Worm (Caenorhabditis elegans) whole organism, L2 larva: ENCODE data around the gene Y41E3.13.

Source experiments
- aly-2 ChIP-seq: fragments of 150-350 bp; optimal IDR thresholded peaks from 2 replicates; lab custom pipeline; 2014; ENCODE audit warnings: missing biosample characterization, missing genetic modification characterization
- ceh-82 ChIP-seq: fragments of 150-350 bp; optimal IDR thresholded peaks from 2 replicates; lab custom pipeline; 2014; ENCODE audit warnings: missing biosample characterization, missing genetic modification characterization
- fos-1 ChIP-seq: fragments of 150-350 bp; optimal IDR thresholded peaks from 2 replicates; lab custom pipeline; 2014; ENCODE audit warnings: missing biosample characterization, missing genetic modification characterization
- lin-39 ChIP-seq: fragments of 150-350 bp; optimal IDR thresholded peaks from 2 replicates; lab custom pipeline; 2014; ENCODE audit warnings: missing biosample characterization, missing genetic modification reagents, missing genetic modification characterization
- mab-5 ChIP-seq: fragments of 150-350 bp; optimal IDR thresholded peaks from 2 replicates; lab custom pipeline; 2014; ENCODE audit warnings: missing biosample characterization, missing genetic modification characterization
- nhr-23 ChIP-seq: fragments of 150-350 bp; optimal IDR thresholded peaks from 2 replicates; lab custom pipeline; 2014; ENCODE audit warnings: missing biosample characterization, missing genetic modification reagents, missing genetic modification characterization
- nhr-6 ChIP-seq: fragments of 150-350 bp; optimal IDR thresholded peaks from 2 replicates; lab custom pipeline; 2014; ENCODE audit warnings: missing biosample characterization, missing genetic modification characterization
- snpc-4 ChIP-seq: fragments of 150-350 bp; optimal IDR thresholded peaks from 2 replicates; lab custom pipeline; 2014; ENCODE audit warnings: missing biosample characterization, missing genetic modification characterization
- unc-62 ChIP-seq: fragments of 150-350 bp; optimal IDR thresholded peaks from 2 replicates; lab custom pipeline; 2014; ENCODE audit warnings: missing biosample characterization, missing genetic modification reagents, missing genetic modification characterization
- ztf-11 ChIP-seq: sonication (generic microtip); optimal IDR thresholded peaks from 2 replicates; lab custom pipeline; 2017; ENCODE audit warnings: missing biosample characterization, missing genetic modification characterization

DNA sequence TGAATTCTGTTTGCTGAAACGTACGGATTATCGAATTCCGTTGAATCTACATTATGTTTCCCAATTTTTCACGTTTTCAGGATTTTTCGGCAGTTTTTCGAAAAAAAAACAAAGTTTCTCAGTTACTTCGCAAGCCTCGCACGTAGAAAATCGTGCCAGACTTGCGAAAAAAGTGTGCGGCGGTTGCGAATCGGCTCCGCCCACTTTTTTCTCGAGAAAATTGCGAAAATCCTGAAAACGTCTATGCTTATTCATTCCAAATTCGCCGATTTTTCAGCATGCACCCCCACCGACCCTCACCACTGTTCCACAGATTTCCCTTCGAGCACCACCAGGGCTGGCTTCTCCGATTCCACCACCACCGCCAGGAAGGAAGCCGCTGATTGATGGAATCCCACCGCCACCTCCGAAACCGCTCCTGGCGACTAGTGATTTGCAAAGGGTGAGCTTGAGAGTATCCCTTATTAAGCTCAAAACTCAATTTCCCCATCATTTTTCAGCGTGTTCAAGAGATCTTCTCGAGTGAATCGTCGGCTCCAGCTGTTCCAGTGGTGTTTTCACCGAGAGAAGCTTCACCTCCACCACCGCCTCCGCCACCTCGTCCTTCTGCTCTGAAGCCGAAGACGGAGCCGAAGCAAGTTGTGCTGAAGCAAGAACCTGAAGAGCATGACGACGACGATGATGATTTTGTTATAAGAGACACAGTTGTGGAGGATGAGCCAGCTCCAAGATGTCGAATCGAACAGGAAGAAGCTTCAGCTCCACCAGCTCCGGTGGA lies 15.7 kb upstream of the Y41E3.13 start:
- TF ChIP-seq nhr-6 = no peak
- TF ChIP-seq unc-62 (GFP tag; lab: Kevin White, UChicago) = no peak
- TF ChIP-seq lin-39 = no peak
- TF ChIP-seq snpc-4 = no peak
- TF ChIP-seq nhr-23 (tag; lab: Kevin White, UChicago) = no peak
- no peak for TF ChIP-seq ceh-82
- no peak for TF ChIP-seq ztf-11 (tag; lab: Kevin White, UChicago)
- TF ChIP-seq mab-5 (tag; lab: Kevin White, UChicago) = no peak
- no peak for TF ChIP-seq fos-1 (tag; lab: Kevin White, UChicago)
- TF ChIP-seq aly-2 (tag; lab: Kevin White, UChicago) = no peak
